Worm (Caenorhabditis elegans) whole organism, L3 larva: ENCODE data around the gene irld-33.

Experiments used
- aly-2 ChIP-seq: fragments of 150-350 bp; optimal IDR thresholded peaks from 2 replicates; lab custom pipeline; 2014; ENCODE audit warnings: missing biosample characterization, missing genetic modification characterization
- ceh-16 ChIP-seq: sonication (generic microtip); optimal IDR thresholded peaks from 2 replicates; lab custom pipeline; 2017; ENCODE audit warnings: missing biosample characterization, missing genetic modification characterization
- nhr-12 ChIP-seq: fragments of 150-350 bp; optimal IDR thresholded peaks from 2 replicates; lab custom pipeline; 2014; ENCODE audit warnings: missing biosample characterization, missing genetic modification characterization
- nhr-237 ChIP-seq: fragments of 150-350 bp; optimal IDR thresholded peaks from 2 replicates; lab custom pipeline; 2014; ENCODE audit warnings: missing biosample characterization, missing genetic modification characterization
- nhr-77 ChIP-seq: fragments of 150-350 bp; optimal IDR thresholded peaks from 2 replicates; lab custom pipeline; 2014; ENCODE audit warnings: missing biosample characterization, missing genetic modification characterization

ce11 chrII:1735145-1735544, 3.7 kb upstream of the irld-33 start:
- no peak for TF ChIP-seq nhr-77
- no peak for TF ChIP-seq aly-2 (tag; lab: Kevin White, UChicago)
- TF ChIP-seq ceh-16 = no peak
- no peak for TF ChIP-seq nhr-237
- TF ChIP-seq nhr-12 (tag; lab: Kevin White, UChicago) = no peak
